Fruit fly (Drosophila melanogaster) whole organism, embryonic: Measurements from ENCODE around the gene Jon25Bi.

Experiments used
- Antp ChIP-seq: fragments of 200-800 bp; sonication (Bioruptor generic); optimal IDR thresholded peaks from 3 replicates; lab custom pipeline; 2016; ENCODE audit warnings: missing biosample characterization, missing genetic modification characterization
- Atf-2 ChIP-seq: fragments of 200-800 bp; sonication (Bioruptor generic); optimal IDR thresholded peaks from 2 replicates; lab custom pipeline; 2016; ENCODE audit warnings: missing biosample characterization, missing genetic modification characterization
- Awh ChIP-seq: fragments of 200-800 bp; sonication (Bioruptor generic); IDR thresholded peaks from 2 replicates; pipeline ENCODE4, ENCODE4 v1.3.6; 2022; ENCODE audit warnings: missing biosample characterization, missing genetic modification characterization
- B-H1 ChIP-seq: fragments of 200-800 bp; sonication (Bioruptor generic); IDR thresholded peaks from 3 replicates; pipeline ENCODE4 v1.3.6; 2022; ENCODE audit warnings: missing biosample characterization, missing genetic modification characterization
- CG10147 ChIP-seq: fragments of 200-800 bp; sonication (Bioruptor generic); optimal IDR thresholded peaks from 2 replicates; lab custom pipeline; 2019; ENCODE audit warnings: missing biosample characterization, mild to moderate bottlenecking, missing genetic modification characterization, moderate library complexity
- CG11695 ChIP-seq: fragments of 200-800 bp; sonication (Bioruptor generic); IDR thresholded peaks from 3 replicates; pipeline ENCODE4 v1.3.6; 2022; ENCODE audit warnings: missing biosample characterization, missing genetic modification characterization
- CG11723 ChIP-seq: fragments of 200-800 bp; sonication (Bioruptor generic); optimal IDR thresholded peaks from 2 replicates; lab custom pipeline; 2017; ENCODE audit warnings: missing biosample characterization, mild to moderate bottlenecking, missing genetic modification characterization
- CG12236 ChIP-seq: fragments of 200-800 bp; sonication (Bioruptor generic); optimal IDR thresholded peaks from 2 replicates; lab custom pipeline; 2016; ENCODE audit warnings: missing biosample characterization, missing genetic modification characterization
- CG13296 ChIP-seq: fragments of 200-800 bp; sonication (Bioruptor generic); optimal IDR thresholded peaks from 3 replicates; lab custom pipeline; 2018; ENCODE audit warnings: missing biosample characterization, mild to moderate bottlenecking, missing genetic modification characterization
- CG14050 ChIP-seq: fragments of 200-800 bp; sonication (Bioruptor generic); IDR thresholded peaks from 3 replicates; pipeline ENCODE4 v1.3.6; 2022; ENCODE audit warnings: missing biosample characterization, missing genetic modification characterization
- CG14667 ChIP-seq: fragments of 200-800 bp; sonication (Bioruptor generic); IDR thresholded peaks from 2 replicates; pipeline ENCODE4 v1.3.6; 2022; ENCODE audit warnings: missing biosample characterization, missing genetic modification characterization
- CG15073 ChIP-seq: fragments of 200-800 bp; sonication (Bioruptor generic); optimal IDR thresholded peaks from 2 replicates; lab custom pipeline; 2016; ENCODE audit warnings: missing biosample characterization, missing genetic modification characterization
- CG1529 ChIP-seq: fragments of 200-800 bp; sonication (Bioruptor generic); optimal IDR thresholded peaks from 3 replicates; lab custom pipeline; 2018; ENCODE audit warnings: missing biosample characterization, missing genetic modification characterization
- CG17612 ChIP-seq: fragments of 200-800 bp; sonication (Bioruptor generic); IDR thresholded peaks from 2 replicates; pipeline ENCODE4 v1.3.6; 2022; ENCODE audit warnings: missing biosample characterization, missing genetic modification characterization
- CG33213 ChIP-seq: fragments of 200-800 bp; sonication (Bioruptor generic); optimal IDR thresholded peaks from 3 replicates; lab custom pipeline; 2016; ENCODE audit warnings: missing biosample characterization, missing genetic modification characterization
- CG4820 ChIP-seq: fragments of 200-800 bp; sonication (Bioruptor generic); optimal IDR thresholded peaks from 3 replicates; lab custom pipeline; 2016; ENCODE audit warnings: missing biosample characterization, missing genetic modification characterization
- CG5180 ChIP-seq: fragments of 200-800 bp; sonication (Bioruptor generic); optimal IDR thresholded peaks from 3 replicates; lab custom pipeline; 2017; ENCODE audit warnings: missing biosample characterization, missing genetic modification characterization, mild to moderate bottlenecking, moderate library complexity, missing genetic modification reagents
- CG6683 ChIP-seq: fragments of 200-800 bp; sonication (Bioruptor generic); optimal IDR thresholded peaks from 2 replicates; lab custom pipeline; 2017; ENCODE audit warnings: missing biosample characterization, mild to moderate bottlenecking, missing genetic modification characterization, missing genetic modification reagents
- CG7786 ChIP-seq: fragments of 200-800 bp; sonication (Bioruptor generic); optimal IDR thresholded peaks from 2 replicates; lab custom pipeline; 2016; ENCODE audit warnings: missing biosample characterization, missing genetic modification characterization
- Camta ChIP-seq: fragments of 200-800 bp; sonication (Bioruptor generic); optimal IDR thresholded peaks from 2 replicates; lab custom pipeline; 2016; ENCODE audit warnings: missing biosample characterization, missing genetic modification characterization
- CoRest ChIP-seq: fragments of 200-800 bp; sonication (Bioruptor generic); optimal IDR thresholded peaks from 3 replicates; lab custom pipeline; 2018; ENCODE audit warnings: missing biosample characterization, mild to moderate bottlenecking, missing genetic modification characterization, moderate library complexity
- Fer3 ChIP-seq: fragments of 200-800 bp; sonication (Bioruptor generic); optimal IDR thresholded peaks from 2 replicates; lab custom pipeline; 2018; ENCODE audit warnings: missing biosample characterization, mild to moderate bottlenecking, missing genetic modification characterization, moderate library complexity
- H15 ChIP-seq: fragments of 200-800 bp; sonication (Bioruptor generic); IDR thresholded peaks from 3 replicates; pipeline ENCODE4 v1.3.6; 2022; ENCODE audit warnings: missing biosample characterization, missing genetic modification characterization
- HmgD ChIP-seq: fragments of 200-800 bp; sonication (Bioruptor generic); optimal IDR thresholded peaks from 3 replicates; lab custom pipeline; 2016; ENCODE audit warnings: missing biosample characterization, missing genetic modification characterization
- Hmr ChIP-seq: fragments of 200-800 bp; sonication (Bioruptor generic); optimal IDR thresholded peaks from 3 replicates; lab custom pipeline; 2017; ENCODE audit warnings: mild to moderate bottlenecking, missing biosample characterization, missing genetic modification reagents, missing genetic modification characterization
- Hr78 ChIP-seq, 2 experiments: fragments of 200-800 bp in 1 of 2; fragments of >200 bp in 1 of 2; sonication (Bioruptor generic) in 1 of 2; optimal IDR thresholded peaks; 2 replicates each; lab custom pipeline; 2017 to 2019; ENCODE audit warnings: missing biosample characterization in 2 of 2, missing genetic modification characterization in 2 of 2, mild to moderate bottlenecking in 1 of 2, moderate library complexity in 1 of 2
- Meics ChIP-seq: fragments of 200-800 bp; sonication (Bioruptor generic); optimal IDR thresholded peaks from 2 replicates; lab custom pipeline; 2017; ENCODE audit warnings: missing biosample characterization, mild to moderate bottlenecking, missing genetic modification characterization
- Mes4 ChIP-seq: fragments of 200-800 bp; sonication (Bioruptor generic); optimal IDR thresholded peaks from 2 replicates; lab custom pipeline; 2016; ENCODE audit warnings: missing biosample characterization, missing genetic modification characterization
- Sry-δ ChIP-seq: fragments of 200-800 bp; sonication (Bioruptor generic); optimal IDR thresholded peaks from 2 replicates; lab custom pipeline; 2016; ENCODE audit warnings: missing biosample characterization, missing genetic modification characterization
- Trl ChIP-seq, 3 experiments: fragments of >200 bp in 2 of 3; fragments of 200-800 bp in 1 of 3; sonication (Bioruptor generic) in 1 of 3; optimal IDR thresholded peaks; 2 replicates in 1 of 3; 3 replicates in 2 of 3; lab custom pipeline; 2016 to 2017; ENCODE audit warnings: missing biosample characterization in 1 of 3, missing genetic modification characterization in 1 of 3
- Vsx1 ChIP-seq: fragments of 200-800 bp; sonication (Bioruptor generic); optimal IDR thresholded peaks from 2 replicates; lab custom pipeline; 2017; ENCODE audit warnings: missing biosample characterization, mild to moderate bottlenecking, missing genetic modification characterization, missing genetic modification reagents
- aop ChIP-seq: fragments of 200-800 bp; sonication (Bioruptor generic); IDR thresholded peaks from 2 replicates; pipeline ENCODE4 v1.3.6; 2022; ENCODE audit warnings: missing biosample characterization, missing genetic modification characterization
- ase ChIP-seq: fragments of 200-800 bp; sonication (Bioruptor generic); IDR thresholded peaks from 3 replicates; pipeline ENCODE4 v1.3.6; 2022; ENCODE audit warnings: missing biosample characterization, missing genetic modification characterization
- cas ChIP-seq: fragments of 200-800 bp; sonication (Bioruptor generic); IDR thresholded peaks from 2 replicates; pipeline ENCODE4 v1.3.6; 2022; ENCODE audit warnings: missing biosample characterization, missing genetic modification characterization
- crp ChIP-seq, 2 experiments: fragments of 200-800 bp; sonication (Bioruptor generic); optimal IDR thresholded peaks; 2 replicates in 1 of 2; 3 replicates in 1 of 2; lab custom pipeline; 2017; ENCODE audit warnings: missing biosample characterization in 2 of 2, missing genetic modification characterization in 2 of 2, mild to moderate bottlenecking in 1 of 2, moderate library complexity in 1 of 2
- da ChIP-seq: fragments of 200-800 bp; sonication (Bioruptor generic); optimal IDR thresholded peaks from 2 replicates; lab custom pipeline; 2016; ENCODE audit warnings: missing biosample characterization, missing genetic modification characterization
- dysf ChIP-seq: fragments of 200-800 bp; sonication (Bioruptor generic); IDR thresholded peaks from 3 replicates; pipeline ENCODE4 v1.3.6; 2022; ENCODE audit warnings: missing biosample characterization, missing genetic modification characterization
- en ChIP-seq: fragments of 200-800 bp; sonication (Bioruptor generic); optimal IDR thresholded peaks from 2 replicates; lab custom pipeline; 2016; ENCODE audit warnings: missing biosample characterization, missing genetic modification characterization
- eyg ChIP-seq: fragments of 200-800 bp; sonication (Bioruptor generic); optimal IDR thresholded peaks from 3 replicates; lab custom pipeline; 2016; ENCODE audit warnings: missing biosample characterization, missing genetic modification characterization
- her ChIP-seq: fragments of 200-800 bp; sonication (Bioruptor generic); optimal IDR thresholded peaks from 2 replicates; lab custom pipeline; 2016; ENCODE audit warnings: missing biosample characterization, missing genetic modification characterization
- lmd ChIP-seq: fragments of 200-800 bp; sonication (Bioruptor generic); IDR thresholded peaks from 2 replicates; pipeline ENCODE4 v1.3.6; 2022; ENCODE audit warnings: missing biosample characterization, missing genetic modification characterization
- p53 ChIP-seq: fragments of 200-800 bp; sonication (Bioruptor generic); optimal IDR thresholded peaks from 2 replicates; lab custom pipeline; 2016; ENCODE audit warnings: missing biosample characterization, missing genetic modification characterization
- psq ChIP-seq: fragments of 200-800 bp; sonication (Bioruptor generic); optimal IDR thresholded peaks from 2 replicates; lab custom pipeline; 2017; ENCODE audit warnings: missing biosample characterization, missing genetic modification characterization
- pum ChIP-seq: fragments of 200-800 bp; sonication (Bioruptor generic); optimal IDR thresholded peaks from 2 replicates; lab custom pipeline; 2016; ENCODE audit warnings: missing biosample characterization, missing genetic modification characterization
- pzg ChIP-seq: fragments of 200-800 bp; sonication (Bioruptor generic); optimal IDR thresholded peaks from 3 replicates; lab custom pipeline; 2018; ENCODE audit warnings: missing biosample characterization, mild to moderate bottlenecking, missing genetic modification characterization, moderate library complexity
- repo ChIP-seq: fragments of 200-800 bp; sonication (Bioruptor generic); optimal IDR thresholded peaks from 2 replicates; lab custom pipeline; 2016; ENCODE audit warnings: missing biosample characterization, missing genetic modification characterization
- sc ChIP-seq, 3 experiments: fragments of >200 bp in 2 of 3; fragments of 200-800 bp in 1 of 3; sonication (Bioruptor generic) in 1 of 3; optimal IDR thresholded peaks; 2 replicates in 2 of 3; 3 replicates in 1 of 3; lab custom pipeline; 2017; ENCODE audit warnings: mild to moderate bottlenecking in 1 of 3, missing biosample characterization in 1 of 3, missing genetic modification characterization in 1 of 3, missing genetic modification reagents in 1 of 3
- shn ChIP-seq: fragments of 200-800 bp; sonication (Bioruptor generic); optimal IDR thresholded peaks from 3 replicates; lab custom pipeline; 2016; ENCODE audit warnings: missing biosample characterization, missing genetic modification characterization
- sob ChIP-seq: fragments of 200-800 bp; sonication (Bioruptor generic); IDR thresholded peaks from 2 replicates; pipeline ENCODE4 v1.3.6; 2022; ENCODE audit warnings: missing biosample characterization, missing genetic modification characterization

Gene Jon25Bi

DNA sequence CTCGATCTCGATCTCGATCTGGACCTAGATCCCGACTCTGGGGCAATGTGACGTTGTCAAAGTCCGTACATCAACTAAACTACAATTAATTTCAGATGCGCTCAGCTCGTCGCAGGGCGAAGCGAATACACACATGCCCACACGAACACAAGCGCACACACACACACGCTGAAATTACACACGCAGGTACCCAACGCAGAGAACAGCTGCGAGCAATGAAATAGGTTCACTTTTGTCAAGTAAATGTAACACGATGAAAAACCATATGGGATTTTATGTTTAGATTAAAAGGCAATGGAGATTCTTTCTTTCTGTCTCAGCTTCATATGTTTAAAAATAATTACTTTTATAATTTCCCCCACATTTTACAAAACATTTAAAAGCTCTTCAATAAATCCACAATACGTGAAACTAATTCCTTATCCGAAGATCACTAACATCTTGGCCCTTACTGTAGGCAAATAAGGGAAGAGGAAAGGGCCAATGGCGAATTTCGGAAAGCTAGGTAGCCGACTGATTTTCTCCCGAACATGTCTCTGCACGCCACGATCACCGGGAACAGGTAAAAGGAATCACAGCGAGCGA lies 45.4 kb upstream of the Jon25Bi start (continued):
- TF ChIP-seq dysf (GFP tag; lab: Robert Waterston, UW): peak; percentile 86
- TF ChIP-seq pum (GFP tag; lab: Kevin White, UChicago): peak; percentile 79
- TF ChIP-seq Camta (GFP tag; lab: Kevin White, UChicago): peak; percentile 72
- TF ChIP-seq shn: peak; percentile 31
- TF ChIP-seq HmgD: peak; percentile 69
- 0 out of 3 replicates have a peak, but pooled peaks have one; percentile 45 for TF ChIP-seq H15 (GFP tag; lab: Robert Waterston, UW)
- TF ChIP-seq CG14667 (GFP tag; lab: Robert Waterston, UW): peak; percentile 60
- TF ChIP-seq Mes4 (GFP tag; lab: Kevin White, UChicago): peak; percentile 48
- peak; percentile 38 for TF ChIP-seq Vsx1
- peak; percentile 20 for TF ChIP-seq Sry-δ (GFP tag; lab: Kevin White, UChicago)
- TF ChIP-seq Awh (GFP tag; lab: Robert Waterston, UW): peak; percentile 84
- TF ChIP-seq Meics (GFP tag; lab: Kevin White, UChicago): peak; percentile 82
- TF ChIP-seq CG33213: peak; percentile 65
- no peak for TF ChIP-seq pzg (GFP tag; lab: Kevin White, UChicago)
- peak; percentile 84 for TF ChIP-seq lmd (GFP tag; lab: Robert Waterston, UW)
- peak; percentile 75 for TF ChIP-seq Antp
- TF ChIP-seq CG10147 (GFP tag; lab: Kevin White, UChicago): peak; percentile 74
- peak; percentile 60 for TF ChIP-seq psq (GFP tag; lab: Kevin White, UChicago)
- TF ChIP-seq CG11695 (GFP tag; lab: Robert Waterston, UW): peak; percentile 86
- peak; percentile 58 for TF ChIP-seq B-H1
- TF ChIP-seq CG6683 (GFP tag; lab: Kevin White, UChicago): peak; percentile 62
- peak; percentile 81 for TF ChIP-seq CG13296
- TF ChIP-seq her: peak; percentile 46
- TF ChIP-seq sc (optimal IDR thresholded peaks at IDR 0.05; lab: Kevin White, UChicago): no peak
- TF ChIP-seq sc (GFP tag; optimal IDR thresholded peaks at IDR 0.05; lab: Kevin White, UChicago): peak; percentile 67
- TF ChIP-seq CG5180 (GFP tag; lab: Kevin White, UChicago): peak; percentile 72
- TF ChIP-seq CG4820 (GFP tag; lab: Kevin White, UChicago): peak; percentile 73
- peak; percentile 76 for TF ChIP-seq Fer3 (tag; lab: Kevin White, UChicago)
- TF ChIP-seq CG14050 (GFP tag; lab: Robert Waterston, UW): peak; percentile 56
- peak; percentile 75 for TF ChIP-seq sob (GFP tag; lab: Robert Waterston, UW)
- TF ChIP-seq CG1529: peak; percentile 83
- TF ChIP-seq Trl (optimal IDR thresholded peaks at IDR 0.05; lab: Kevin White, UChicago): no peak
- peak; percentile 26 for TF ChIP-seq Trl (GFP tag; optimal IDR thresholded peaks at IDR 0.05; lab: Kevin White, UChicago)
- TF ChIP-seq p53 (GFP tag; lab: Kevin White, UChicago): peak; percentile 97
- TF ChIP-seq eyg (GFP tag; lab: Kevin White, UChicago): no peak
- TF ChIP-seq CG11723: peak; percentile 63
- peak; percentile 79 for TF ChIP-seq CG7786 (GFP tag; lab: Kevin White, UChicago)
- TF ChIP-seq ase (GFP tag; lab: Robert Waterston, UW): peak; percentile 48; the same call in 2 of the 3 replicates
- TF ChIP-seq CG17612: peak; percentile 40; the same call in 1 of the 2 replicates
- peak; percentile 88 for TF ChIP-seq CoRest (tag; lab: Kevin White, UChicago)
- peak; percentile 70 for TF ChIP-seq cas (GFP tag; lab: Robert Waterston, UW)
- peak; percentile 87 for TF ChIP-seq Hmr (GFP tag; lab: Kevin White, UChicago)
- no peak for TF ChIP-seq CG15073 (GFP tag; lab: Kevin White, UChicago)
- peak; percentile 14 for TF ChIP-seq repo (GFP tag; lab: Kevin White, UChicago)
- TF ChIP-seq da (GFP tag; lab: Kevin White, UChicago): no peak
- no peak; the same call in 1 of the 2 replicates for TF ChIP-seq aop
- TF ChIP-seq crp (GFP tag; optimal IDR thresholded peaks at IDR 0.05; lab: Kevin White, UChicago): peak in 1 of 2 experiments; percentile 21
- TF ChIP-seq Hr78 (GFP tag; optimal IDR thresholded peaks at IDR 0.05; lab: Kevin White, UChicago): peak in 1 of 2 experiments; percentile 60
- peak; percentile 63 for TF ChIP-seq CG12236
- peak; percentile 45 for TF ChIP-seq en (GFP tag; lab: Kevin White, UChicago)
- TF ChIP-seq Atf-2 (GFP tag; lab: Kevin White, UChicago): peak; percentile 66
